Fruit fly (Drosophila melanogaster): ENCODE measurements around the gene clumsy.
A peak's percentile ranks its signal among the peaks of the same experiment; 100 is the strongest.

The clumsy gene

dm6 chr2L:21251750-21252149 is 45.5 kb downstream of the clumsy start:
- TF ChIP-seq svp (GFP tag), result peak; percentile 67
- TF ChIP-seq CG6276 (GFP tag; optimal IDR thresholded peaks at IDR 0.05), result no peak
- TF ChIP-seq CG8119 (GFP tag; IDR thresholded peaks at IDR 0.05), result no peak
- no peak for TF ChIP-seq Met (GFP tag; optimal IDR thresholded peaks at IDR 0.05)
- no peak for TF ChIP-seq Sox14 (GFP tag; optimal IDR thresholded peaks at IDR 0.05)
- peak; percentile 37 for TF ChIP-seq vri (GFP tag; optimal IDR thresholded peaks at IDR 0.05)
- no peak for TF ChIP-seq eg (GFP tag; IDR thresholded peaks at IDR 0.05)
- no peak for TF ChIP-seq Hr38 (GFP tag; optimal IDR thresholded peaks at IDR 0.05)
- no peak for TF ChIP-seq CG15336 (GFP tag; IDR thresholded peaks at IDR 0.05)
- TF ChIP-seq CG6808 (GFP tag; optimal IDR thresholded peaks at IDR 0.05), result no peak
- no peak for TF ChIP-seq CG3919 (GFP tag; optimal IDR thresholded peaks at IDR 0.05)
- no peak for TF ChIP-seq CG16779 (tag; optimal IDR thresholded peaks at IDR 0.05)
- no peak for TF ChIP-seq CG8632 (GFP tag; optimal IDR thresholded peaks at IDR 0.05)
- TF ChIP-seq fkh (GFP tag; optimal IDR thresholded peaks at IDR 0.05), result peak; percentile 60
- no peak for TF ChIP-seq Ets21C (GFP tag; optimal IDR thresholded peaks at IDR 0.05)

- TF ChIP-seq dac (GFP tag; optimal IDR thresholded peaks at IDR 0.05) (no peak), acj6 (GFP tag; optimal IDR thresholded peaks at IDR 0.05) (no peak), CG6276 (GFP tag; optimal IDR thresholded peaks at IDR 0.05) (no peak), CG6163 (GFP tag; IDR thresholded peaks at IDR 0.05) (no peak), Eip78C (GFP tag) (no peak), svp (GFP tag) (no peak), Met (GFP tag; optimal IDR thresholded peaks at IDR 0.05) (no peak), Sox102F (GFP tag; optimal IDR thresholded peaks at IDR 0.05) (no peak), CG10631 (GFP tag; optimal IDR thresholded peaks at IDR 0.05) (no peak), Eip75B (GFP tag; optimal IDR thresholded peaks at IDR 0.05) (no peak)
Measured at dm6 chr2L:21259008-21259407, 52.7 kb downstream of the clumsy start.

- TF ChIP-seq CG6792 (GFP tag; optimal IDR thresholded peaks at IDR 0.05) (peak; percentile 23), CG10631 (GFP tag; optimal IDR thresholded peaks at IDR 0.05) (peak; percentile 41), CG31627 (GFP tag; optimal IDR thresholded peaks at IDR 0.05) (peak; percentile 38), Met (GFP tag; optimal IDR thresholded peaks at IDR 0.05) (peak; percentile 46), CG8632 (GFP tag; optimal IDR thresholded peaks at IDR 0.05) (no peak), CG7368 (GFP tag; optimal IDR thresholded peaks at IDR 0.05) (peak; percentile 41), cyc (GFP tag; optimal IDR thresholded peaks at IDR 0.05) (peak; percentile 21), topi (GFP tag; optimal IDR thresholded peaks at IDR 0.05) (peak; percentile 33), CG6808 (GFP tag; optimal IDR thresholded peaks at IDR 0.05) (no peak), CG6163 (GFP tag; IDR thresholded peaks at IDR 0.05) (no peak), CG6854 (GFP tag; optimal IDR thresholded peaks at IDR 0.05) (no peak), OdsH (GFP tag; optimal IDR thresholded peaks at IDR 0.05) (peak; percentile 33), Hr4 (GFP tag; optimal IDR thresholded peaks at IDR 0.05) (peak; percentile 32), Sox14 (GFP tag; optimal IDR thresholded peaks at IDR 0.05) (peak; percentile 52), Eip78C (GFP tag) (peak; percentile 74), pdm3 (GFP tag; optimal IDR thresholded peaks at IDR 0.05) (peak; percentile 45), fkh (GFP tag; optimal IDR thresholded peaks at IDR 0.05) (peak; percentile 80), Hr39 (GFP tag; optimal IDR thresholded peaks at IDR 0.05) (no peak), Smox (GFP tag; optimal IDR thresholded peaks at IDR 0.05) (peak; percentile 34), vri (GFP tag; optimal IDR thresholded peaks at IDR 0.05) (peak; percentile 11), achi (GFP tag; optimal IDR thresholded peaks at IDR 0.05) (peak; percentile 48), Hr38 (GFP tag; optimal IDR thresholded peaks at IDR 0.05) (no peak), eg (GFP tag; IDR thresholded peaks at IDR 0.05) (no peak), CG11294 (GFP tag; IDR thresholded peaks at IDR 0.05) (no peak), acj6 (GFP tag; optimal IDR thresholded peaks at IDR 0.05) (peak; percentile 42), CG3032 (tag; optimal IDR thresholded peaks at IDR 0.05) (peak; percentile 8), esn (GFP tag; optimal IDR thresholded peaks at IDR 0.05) (peak; percentile 54), Sox102F (GFP tag; optimal IDR thresholded peaks at IDR 0.05) (peak; percentile 38), CG8119 (GFP tag; IDR thresholded peaks at IDR 0.05) (no peak), Eip75B (GFP tag; optimal IDR thresholded peaks at IDR 0.05) (peak; percentile 24), CG8319 (GFP tag; optimal IDR thresholded peaks at IDR 0.05) (peak; percentile 9), CG9139 (GFP tag; optimal IDR thresholded peaks at IDR 0.05) (no peak), CG34406 (GFP tag; optimal IDR thresholded peaks at IDR 0.05) (no peak), Ets96B (tag; optimal IDR thresholded peaks at IDR 0.05) (peak; percentile 32), spab (GFP tag; optimal IDR thresholded peaks at IDR 0.05) (no peak), Ets21C (GFP tag; optimal IDR thresholded peaks at IDR 0.05) (peak; percentile 8), CG15336 (GFP tag; IDR thresholded peaks at IDR 0.05) (0 out of 2 replicates have a peak, but pooled peaks have one; percentile 14), lz (GFP tag; optimal IDR thresholded peaks at IDR 0.05) (peak; percentile 48), CG3919 (GFP tag; optimal IDR thresholded peaks at IDR 0.05) (no peak), dac (GFP tag; optimal IDR thresholded peaks at IDR 0.05) (no peak), CG16779 (tag; optimal IDR thresholded peaks at IDR 0.05) (no peak)
Measured at dm6 chr2L:21260869-21261268, 54.6 kb downstream of the clumsy start.

Data from whole organism, prepupa.